Fruit fly (Drosophila melanogaster) whole organism, prepupa: ENCODE results near the gene CG14314.

Experiments used
- Blimp-1 ChIP-seq: fragments of 200-800 bp; sonication (Bioruptor generic); optimal IDR thresholded peaks from 3 replicates; lab custom pipeline; 2017; ENCODE audit warnings: missing biosample characterization, missing genetic modification characterization, mild to moderate bottlenecking, moderate library complexity, missing genetic modification reagents
- CG10631 ChIP-seq: fragments of 200-800 bp; sonication (Bioruptor generic); optimal IDR thresholded peaks from 2 replicates; lab custom pipeline; 2016; ENCODE audit warnings: missing biosample characterization, missing genetic modification characterization
- CG11294 ChIP-seq: fragments of 200-800 bp; sonication (Bioruptor generic); IDR thresholded peaks from 2 replicates; pipeline ENCODE4 v1.3.6; 2022; ENCODE audit warnings: missing biosample characterization, missing genetic modification characterization
- CG11762 ChIP-seq: fragments of 200-800 bp; sonication (Bioruptor generic); optimal IDR thresholded peaks from 3 replicates; lab custom pipeline; 2016; ENCODE audit warnings: missing biosample characterization, missing genetic modification characterization; ENCODE audit not compliant: insufficient read depth
- CG1621 ChIP-seq: fragments of 200-800 bp; sonication (Bioruptor generic); optimal IDR thresholded peaks from 3 replicates; lab custom pipeline; 2018; ENCODE audit warnings: missing biosample characterization, mild to moderate bottlenecking, missing genetic modification characterization
- CG16779 ChIP-seq: fragments of 200-800 bp; sonication (Bioruptor generic); optimal IDR thresholded peaks from 3 replicates; lab custom pipeline; 2017; ENCODE audit warnings: missing biosample characterization, mild to moderate bottlenecking, missing genetic modification characterization
- CG3032 ChIP-seq: fragments of 200-800 bp; optimal IDR thresholded peaks from 2 replicates; lab custom pipeline; 2019; ENCODE audit warnings: missing biosample characterization, mild to moderate bottlenecking, missing genetic modification characterization, moderate library complexity
- CG31627 ChIP-seq: fragments of 200-800 bp; sonication (Bioruptor generic); optimal IDR thresholded peaks from 3 replicates; lab custom pipeline; 2016; ENCODE audit warnings: missing biosample characterization, missing genetic modification characterization
- CG32006 ChIP-seq: fragments of 200-800 bp; sonication (Bioruptor generic); optimal IDR thresholded peaks from 3 replicates; lab custom pipeline; 2017; ENCODE audit warnings: missing biosample characterization, mild to moderate bottlenecking, missing genetic modification characterization
- CG34406 ChIP-seq: fragments of 200-800 bp; sonication (Bioruptor generic); optimal IDR thresholded peaks from 3 replicates; lab custom pipeline; 2016; ENCODE audit warnings: missing biosample characterization, missing genetic modification characterization
- CG3919 ChIP-seq: fragments of 200-800 bp; sonication (Bioruptor generic); optimal IDR thresholded peaks from 3 replicates; lab custom pipeline; 2016; ENCODE audit warnings: missing biosample characterization, missing genetic modification characterization
- CG4318 ChIP-seq: fragments of 200-800 bp; sonication (Bioruptor generic); optimal IDR thresholded peaks from 3 replicates; lab custom pipeline; 2017; ENCODE audit warnings: missing biosample characterization, mild to moderate bottlenecking, missing genetic modification characterization
- CG6163 ChIP-seq: fragments of 200-800 bp; sonication (Bioruptor generic); IDR thresholded peaks from 3 replicates; pipeline ENCODE4 v1.3.6; 2022; ENCODE audit warnings: missing biosample characterization, missing genetic modification characterization
- CG6792 ChIP-seq: fragments of 200-800 bp; sonication (Bioruptor generic); optimal IDR thresholded peaks from 3 replicates; lab custom pipeline; 2016; ENCODE audit warnings: missing biosample characterization, missing genetic modification characterization
- CG6808 ChIP-seq: fragments of 200-800 bp; sonication (Bioruptor generic); optimal IDR thresholded peaks from 3 replicates; lab custom pipeline; 2017; ENCODE audit warnings: missing biosample characterization, missing genetic modification characterization, mild to moderate bottlenecking, moderate library complexity, missing genetic modification reagents
- CG6854 ChIP-seq: fragments of 200-800 bp; sonication (Bioruptor generic); optimal IDR thresholded peaks from 2 replicates; lab custom pipeline; 2017; ENCODE audit warnings: missing biosample characterization, mild to moderate bottlenecking, missing genetic modification characterization
- CG7368 ChIP-seq: fragments of 200-800 bp; sonication (Bioruptor generic); optimal IDR thresholded peaks from 3 replicates; lab custom pipeline; 2016; ENCODE audit warnings: missing biosample characterization, missing genetic modification characterization
- CG8119 ChIP-seq: fragments of 200-800 bp; sonication (Bioruptor generic); IDR thresholded peaks from 3 replicates; pipeline ENCODE4 v1.3.6; 2022; ENCODE audit warnings: missing biosample characterization, missing genetic modification characterization
- CG8319 ChIP-seq: fragments of 200-800 bp; sonication (Bioruptor generic); optimal IDR thresholded peaks from 3 replicates; lab custom pipeline; 2016; ENCODE audit warnings: missing biosample characterization, missing genetic modification characterization
- Eip78C ChIP-seq: fragments of 200-800 bp; sonication (Bioruptor generic); peaks from one replicate; lab custom pipeline; 2016; ENCODE audit warnings: missing biosample characterization, missing genetic modification characterization
- Eip93F ChIP-seq: fragments of 200-800 bp; sonication (Bioruptor generic); optimal IDR thresholded peaks from 2 replicates; lab custom pipeline; 2016; ENCODE audit warnings: missing biosample characterization, mild to moderate bottlenecking, missing genetic modification characterization
- Ets21C ChIP-seq: fragments of 200-800 bp; sonication (Bioruptor generic); optimal IDR thresholded peaks from 3 replicates; lab custom pipeline; 2016; ENCODE audit warnings: missing biosample characterization, missing genetic modification characterization
- Ets96B ChIP-seq: fragments of 200-800 bp; optimal IDR thresholded peaks from 2 replicates; lab custom pipeline; 2019; ENCODE audit warnings: missing biosample characterization, mild to moderate bottlenecking, missing genetic modification characterization, moderate library complexity
- Hr38 ChIP-seq: sonication (Bioruptor generic); optimal IDR thresholded peaks from 2 replicates; lab custom pipeline; 2016; ENCODE audit warnings: missing biosample characterization, missing genetic modification characterization
- Hr39 ChIP-seq: fragments of 200-800 bp; sonication (Bioruptor generic); optimal IDR thresholded peaks from 2 replicates; lab custom pipeline; 2016; ENCODE audit warnings: missing biosample characterization, missing genetic modification characterization
- Hr4 ChIP-seq: fragments of 200-800 bp; sonication (Bioruptor generic); optimal IDR thresholded peaks from 3 replicates; lab custom pipeline; 2016; ENCODE audit warnings: missing biosample characterization, missing genetic modification characterization
- Lpt ChIP-seq: fragments of 200-800 bp; sonication (Bioruptor generic); optimal IDR thresholded peaks from 3 replicates; lab custom pipeline; 2016; ENCODE audit warnings: missing biosample characterization, missing genetic modification characterization
- Met ChIP-seq: fragments of 200-800 bp; sonication (Bioruptor generic); optimal IDR thresholded peaks from 3 replicates; lab custom pipeline; 2016; ENCODE audit warnings: missing biosample characterization, missing genetic modification characterization
- OdsH ChIP-seq: fragments of 200-800 bp; sonication (Bioruptor generic); optimal IDR thresholded peaks from 3 replicates; lab custom pipeline; 2016; ENCODE audit warnings: missing biosample characterization, missing genetic modification characterization
- Smox ChIP-seq: fragments of 200-800 bp; sonication (Bioruptor generic); optimal IDR thresholded peaks from 3 replicates; lab custom pipeline; 2016; ENCODE audit warnings: missing biosample characterization, missing genetic modification characterization
- Sox102F ChIP-seq: fragments of 200-800 bp; sonication (Bioruptor generic); optimal IDR thresholded peaks from 2 replicates; lab custom pipeline; 2016; ENCODE audit warnings: missing biosample characterization, mild to moderate bottlenecking, missing genetic modification characterization
- Sox14 ChIP-seq: fragments of 200-800 bp; sonication (Bioruptor generic); optimal IDR thresholded peaks from 3 replicates; lab custom pipeline; 2016; ENCODE audit warnings: missing biosample characterization, missing genetic modification characterization
- Sox15 ChIP-seq: fragments of 200-800 bp; sonication (Bioruptor generic); optimal IDR thresholded peaks from 3 replicates; lab custom pipeline; 2016; ENCODE audit warnings: missing biosample characterization, missing genetic modification characterization
- achi ChIP-seq: fragments of 200-800 bp; sonication (Bioruptor generic); optimal IDR thresholded peaks from 3 replicates; lab custom pipeline; 2016; ENCODE audit warnings: missing biosample characterization, missing genetic modification characterization
- acj6 ChIP-seq: fragments of 200-800 bp; sonication (Bioruptor generic); optimal IDR thresholded peaks from 3 replicates; lab custom pipeline; 2016; ENCODE audit warnings: missing biosample characterization, missing genetic modification characterization
- cyc ChIP-seq: fragments of 200-800 bp; sonication (Bioruptor generic); optimal IDR thresholded peaks from 3 replicates; lab custom pipeline; 2016; ENCODE audit warnings: missing biosample characterization, missing genetic modification characterization
- dac ChIP-seq: fragments of 200-800 bp; sonication (Bioruptor generic); optimal IDR thresholded peaks from 2 replicates; lab custom pipeline; 2017; ENCODE audit warnings: missing biosample characterization, mild to moderate bottlenecking, missing genetic modification characterization
- dsx ChIP-seq: fragments of 200-800 bp; optimal IDR thresholded peaks from 3 replicates; lab custom pipeline; 2019; ENCODE audit warnings: missing biosample characterization, mild to moderate bottlenecking, missing genetic modification characterization, moderate library complexity; ENCODE audit not compliant: poor library complexity, severe bottlenecking
- eg ChIP-seq: fragments of 200-800 bp; sonication (Bioruptor generic); IDR thresholded peaks from 3 replicates; pipeline ENCODE4 v1.3.6; 2022; ENCODE audit warnings: missing biosample characterization, missing genetic modification characterization
- esn ChIP-seq: fragments of 200-800 bp; sonication (Bioruptor generic); optimal IDR thresholded peaks from 2 replicates; lab custom pipeline; 2016; ENCODE audit warnings: missing biosample characterization, mild to moderate bottlenecking, missing genetic modification characterization, moderate library complexity
- fd59A ChIP-seq: fragments of 200-800 bp; sonication (Bioruptor generic); optimal IDR thresholded peaks from 2 replicates; lab custom pipeline; 2017; ENCODE audit warnings: missing biosample characterization, mild to moderate bottlenecking, missing genetic modification characterization, missing genetic modification reagents
- fd85E ChIP-seq: fragments of 200-800 bp; sonication (Bioruptor generic); optimal IDR thresholded peaks from 3 replicates; lab custom pipeline; 2016; ENCODE audit warnings: missing biosample characterization, missing genetic modification characterization
- net ChIP-seq: fragments of 200-800 bp; sonication (Bioruptor generic); optimal IDR thresholded peaks from 3 replicates; lab custom pipeline; 2016; ENCODE audit warnings: missing biosample characterization, missing genetic modification characterization
- pdm3 ChIP-seq: fragments of 200-800 bp; sonication (Bioruptor generic); optimal IDR thresholded peaks from 3 replicates; lab custom pipeline; 2016; ENCODE audit warnings: missing biosample characterization, missing genetic modification characterization
- salr ChIP-seq, 2 experiments: fragments of 200-800 bp; sonication (Bioruptor generic); optimal IDR thresholded peaks; 3 replicates each; lab custom pipeline; 2016 to 2018; ENCODE audit warnings: missing biosample characterization in 2 of 2, missing genetic modification characterization in 2 of 2, mild to moderate bottlenecking in 1 of 2
- spab ChIP-seq: fragments of 200-800 bp; sonication (Bioruptor generic); optimal IDR thresholded peaks from 2 replicates; lab custom pipeline; 2017; ENCODE audit warnings: missing biosample characterization, mild to moderate bottlenecking, missing genetic modification characterization, missing genetic modification reagents
- svp ChIP-seq: fragments of 200-800 bp; sonication (Bioruptor generic); peaks from one replicate; lab custom pipeline; 2016; ENCODE audit warnings: missing biosample characterization, missing genetic modification characterization
- vri ChIP-seq: fragments of 200-800 bp; sonication (Bioruptor generic); optimal IDR thresholded peaks from 3 replicates; lab custom pipeline; 2016; ENCODE audit warnings: missing biosample characterization, mild to moderate bottlenecking, missing genetic modification characterization

Gene CG14314

DNA sequence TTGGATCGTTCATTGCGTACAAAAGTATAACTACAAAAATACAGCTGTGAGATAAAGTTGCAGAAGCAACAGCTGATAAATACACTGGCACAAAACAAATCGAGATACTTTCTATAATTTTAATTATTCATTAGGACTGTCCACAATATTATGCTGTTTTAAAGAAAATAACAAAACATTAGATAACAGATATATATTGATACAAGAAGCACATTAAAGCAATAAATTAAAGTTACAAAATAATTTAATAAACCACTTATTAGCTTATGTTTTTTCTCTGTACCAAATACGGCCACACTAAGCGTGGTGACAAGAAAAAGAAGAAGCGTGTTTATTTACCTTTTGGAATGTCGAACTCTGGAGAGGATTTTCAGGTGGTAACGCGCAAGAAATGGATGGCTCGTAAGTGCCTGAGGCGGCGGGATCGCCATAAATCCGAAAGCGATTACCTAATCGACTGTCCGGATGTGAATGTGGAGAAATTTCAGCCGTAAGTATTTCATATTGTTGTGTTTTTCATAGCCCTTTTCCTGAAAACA is 4.3 kb downstream of the CG14314 start, which contains the start of the genes CG7988 and CG7183 (continued):
- TF ChIP-seq eg (GFP tag; lab: Robert Waterston, UW) = peak; percentile 99
- peak; percentile 93 for TF ChIP-seq CG7368 (GFP tag; lab: Kevin White, UChicago)
- peak; percentile 98 for TF ChIP-seq Hr4 (GFP tag; lab: Kevin White, UChicago)
- peak; percentile 98 for TF ChIP-seq Sox14 (GFP tag; lab: Kevin White, UChicago)
- TF ChIP-seq CG31627 = peak; percentile 99
- TF ChIP-seq CG3919 = peak; percentile 96
- no peak for TF ChIP-seq fd85E (GFP tag; lab: Kevin White, UChicago)
- TF ChIP-seq Eip93F (GFP tag; lab: Kevin White, UChicago) = peak; percentile 82
- TF ChIP-seq dsx (GFP tag; lab: Kevin White, UChicago) = peak; percentile 97
- TF ChIP-seq vri (GFP tag; lab: Kevin White, UChicago) = no peak
- peak; percentile 84 for TF ChIP-seq CG6854
- TF ChIP-seq OdsH (GFP tag; lab: Kevin White, UChicago) = peak; percentile 99
- TF ChIP-seq Sox15 = peak; percentile 97
- TF ChIP-seq svp (GFP tag; lab: Kevin White, UChicago) = peak; percentile 99
- TF ChIP-seq esn = peak; percentile 99
- peak; percentile 92 for TF ChIP-seq CG11762 (GFP tag; lab: Kevin White, UChicago)
- no peak for TF ChIP-seq CG4318
- TF ChIP-seq net = peak; percentile 97
- peak; percentile 90 for TF ChIP-seq spab (GFP tag; lab: Kevin White, UChicago)
- TF ChIP-seq CG1621 (tag; lab: Kevin White, UChicago) = peak; percentile 94
- TF ChIP-seq CG8319 (GFP tag; lab: Kevin White, UChicago) = peak; percentile 95
- TF ChIP-seq CG6792 (GFP tag; lab: Kevin White, UChicago) = peak; percentile 98
- TF ChIP-seq Smox (GFP tag; lab: Kevin White, UChicago) = peak; percentile 98
- peak; percentile 93 for TF ChIP-seq CG6808 (GFP tag; lab: Kevin White, UChicago)
- peak; percentile 60 for TF ChIP-seq Hr38 (GFP tag; lab: Kevin White, UChicago)
- TF ChIP-seq fd59A (GFP tag; lab: Kevin White, UChicago) = peak; percentile 95
- TF ChIP-seq acj6 (GFP tag; lab: Kevin White, UChicago) = peak; percentile 98
- TF ChIP-seq cyc = peak; percentile 97

DNA sequence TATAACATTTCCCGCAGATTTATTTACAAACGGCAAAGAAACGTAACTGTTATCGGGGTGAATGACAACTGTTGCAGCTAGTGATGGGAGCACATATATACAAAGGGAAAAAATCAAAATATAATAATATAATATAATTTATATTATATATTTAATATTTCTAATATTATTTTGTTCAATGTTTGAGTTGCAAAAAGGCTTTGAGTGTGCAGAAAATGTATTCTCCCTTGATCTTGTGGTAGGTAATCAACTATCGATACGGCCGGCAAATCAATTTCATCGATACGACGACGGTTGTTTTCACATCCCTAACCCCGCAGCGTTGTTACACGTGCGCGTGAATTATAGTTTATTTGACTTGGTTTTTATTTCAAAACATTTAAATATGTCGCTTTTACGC is 7.5 kb downstream of the CG14314 start, which contains the start of the genes mTerf5 and Non3:
Gene mTerf5, minus strand, starts transcription at position 249 of the 400 bp plus-strand sequence.
Gene Non3, plus strand, starts transcription at position 289 of the 400 bp plus-strand sequence.
- TF ChIP-seq CG32006 (GFP tag; lab: Kevin White, UChicago) (no peak), esn (peak; percentile 65), CG3919 (peak; percentile 53), vri (GFP tag; lab: Kevin White, UChicago) (peak; percentile 32), salr (GFP tag; optimal IDR thresholded peaks at IDR 0.05; lab: Kevin White, UChicago) (no peak), CG31627 (peak; percentile 42), Eip78C (peak; percentile 73), Hr39 (GFP tag; lab: Kevin White, UChicago) (no peak), svp (GFP tag; lab: Kevin White, UChicago) (peak; percentile 73), CG3032 (tag; lab: Kevin White, UChicago) (peak; percentile 65), Blimp-1 (GFP tag; lab: Kevin White, UChicago) (no peak), Lpt (GFP tag; lab: Kevin White, UChicago) (no peak), dac (no peak), achi (GFP tag; lab: Kevin White, UChicago) (peak; percentile 66), CG10631 (GFP tag; lab: Kevin White, UChicago) (peak; percentile 65), Sox102F (GFP tag; lab: Kevin White, UChicago) (no peak), CG8119 (0 out of 3 replicates have a peak, but pooled peaks have one; percentile 19), cyc (peak; percentile 30), CG8319 (GFP tag; lab: Kevin White, UChicago) (peak; percentile 32), CG16779 (tag; lab: Kevin White, UChicago) (no peak), acj6 (GFP tag; lab: Kevin White, UChicago) (peak; percentile 44), Ets96B (tag; lab: Kevin White, UChicago) (peak; percentile 58), CG34406 (GFP tag; lab: Kevin White, UChicago) (peak; percentile 68), net (peak; percentile 21), CG11294 (GFP tag; lab: Robert Waterston, UW) (no peak), Smox (GFP tag; lab: Kevin White, UChicago) (no peak), Hr4 (GFP tag; lab: Kevin White, UChicago) (no peak), CG11762 (GFP tag; lab: Kevin White, UChicago) (peak; percentile 46), Sox14 (GFP tag; lab: Kevin White, UChicago) (peak; percentile 33), CG6163 (no peak), dsx (GFP tag; lab: Kevin White, UChicago) (peak; percentile 55), pdm3 (GFP tag; lab: Kevin White, UChicago) (no peak), Ets21C (GFP tag; lab: Kevin White, UChicago) (peak; percentile 2), CG6808 (GFP tag; lab: Kevin White, UChicago) (no peak), Met (GFP tag; lab: Kevin White, UChicago) (no peak)
